Worm (Caenorhabditis elegans) whole organism, young adult: ENCODE data around the gene K02E10.5.

ENCODE experiments used
- F39B2.1 ChIP-seq: fragments of 200-800 bp; sonication (Bioruptor generic); IDR thresholded peaks from 2 replicates; pipeline ENCODE4 v1.3.6; 2022; ENCODE audit warnings: missing genetic modification reagents, missing genetic modification characterization, missing compliant biosample characterization
- Y67H2A.10 ChIP-seq: fragments of 200-800 bp; sonication (Bioruptor generic); conservative IDR thresholded peaks from 2 replicates; pipeline ENCODE4 v1.3.6; 2022; ENCODE audit warnings: missing genetic modification reagents, missing genetic modification characterization, missing compliant biosample characterization
- attf-3 ChIP-seq: fragments of 200-800 bp; sonication (Bioruptor generic); conservative IDR thresholded peaks from 2 replicates; pipeline ENCODE4 v1.3.6; 2022; ENCODE audit warnings: missing genetic modification reagents, missing genetic modification characterization, missing compliant biosample characterization
- bed-1 ChIP-seq: fragments of 200-800 bp; sonication (Bioruptor generic); IDR thresholded peaks from 2 replicates; pipeline ENCODE4 v1.3.6; 2022; ENCODE audit warnings: missing genetic modification reagents, missing genetic modification characterization, missing compliant biosample characterization
- ceh-58 ChIP-seq: fragments of 200-800 bp; sonication (Bioruptor generic); IDR thresholded peaks from 2 replicates; pipeline ENCODE4 v1.3.6; 2022; ENCODE audit warnings: missing genetic modification characterization, missing compliant biosample characterization
- die-1 ChIP-seq: sonication (generic microtip); optimal IDR thresholded peaks from 2 replicates; lab custom pipeline; 2016; ENCODE audit warnings: missing genotype, mild to moderate bottlenecking, missing genetic modification characterization, missing compliant biosample characterization
- dpff-1 ChIP-seq: sonication (generic microtip); optimal IDR thresholded peaks from 2 replicates; lab custom pipeline; 2017; ENCODE audit warnings: mild to moderate bottlenecking, missing genetic modification characterization, missing compliant biosample characterization
- dpl-1 ChIP-seq: fragments of 150-350 bp; optimal IDR thresholded peaks from 2 replicates; lab custom pipeline; 2014; ENCODE audit warnings: missing biosample characterization, missing genetic modification reagents, missing genetic modification characterization
- mel-28 ChIP-seq: sonication (generic microtip); optimal IDR thresholded peaks from 2 replicates; lab custom pipeline; 2016; ENCODE audit warnings: borderline replicate concordance, mild to moderate bottlenecking, missing genetic modification characterization, missing compliant biosample characterization
- nhr-90 ChIP-seq: sonication (generic microtip); optimal IDR thresholded peaks from 2 replicates; lab custom pipeline; 2016; ENCODE audit warnings: missing genotype, mild to moderate bottlenecking, missing genetic modification characterization, missing compliant biosample characterization
- pha-4 ChIP-seq: fragments of 150-350 bp; sonication (generic microtip); optimal IDR thresholded peaks from 2 replicates; lab custom pipeline; 2014; ENCODE audit warnings: missing biosample characterization, missing genetic modification reagents, missing genetic modification characterization
- sptf-2 ChIP-seq: fragments of 200-800 bp; sonication (Bioruptor generic); optimal IDR thresholded peaks from 2 replicates; lab custom pipeline; 2018; ENCODE audit warnings: mild to moderate bottlenecking, missing genetic modification characterization, missing compliant biosample characterization
- unc-62 ChIP-seq: fragments of 150-350 bp; optimal IDR thresholded peaks from 2 replicates; lab custom pipeline; 2014; ENCODE audit warnings: missing biosample characterization, missing genetic modification reagents, missing genetic modification characterization

DNA sequence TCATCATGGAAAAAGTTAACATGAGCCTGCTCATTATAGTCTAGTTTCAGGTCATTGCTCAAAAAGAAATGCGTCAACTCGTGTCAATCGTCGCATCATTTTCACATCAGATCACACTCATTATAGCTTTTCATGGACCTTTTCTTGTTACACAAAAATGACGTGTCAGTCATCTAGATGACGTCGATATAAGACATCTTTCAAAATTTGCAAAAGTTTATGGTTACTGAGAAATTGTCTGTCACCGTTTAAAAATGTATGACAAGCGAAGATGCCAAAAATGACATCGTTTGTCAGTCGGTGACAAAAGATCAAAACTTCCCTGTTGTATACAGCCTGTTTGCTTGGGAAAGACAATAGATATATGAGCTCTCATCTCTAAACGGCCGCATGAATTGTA, 37.6 kb downstream of the K02E10.5 start:
- no peak for TF ChIP-seq nhr-90 (tag; lab: Kevin White, UChicago)
- no peak for TF ChIP-seq F39B2.1 (GFP tag; lab: Robert Waterston, UW)
- no peak for TF ChIP-seq sptf-2
- TF ChIP-seq unc-62 (GFP tag; lab: Kevin White, UChicago): no peak
- TF ChIP-seq bed-1 (GFP tag; lab: Robert Waterston, UW): no peak
- TF ChIP-seq die-1 (tag; lab: Kevin White, UChicago): no peak
- TF ChIP-seq Y67H2A.10 (GFP tag; lab: Robert Waterston, UW): no peak
- TF ChIP-seq pha-4 (tag; lab: Kevin White, UChicago): no peak
- no peak for TF ChIP-seq ceh-58
- TF ChIP-seq mel-28: no peak
- no peak for TF ChIP-seq dpff-1 (tag; lab: Kevin White, UChicago)
- TF ChIP-seq dpl-1: no peak
- TF ChIP-seq attf-3 (GFP tag; lab: Robert Waterston, UW): no peak
